Fruit fly (Drosophila melanogaster) whole organism, embryonic: ENCODE measurements around the gene CG9395.

ENCODE experiments used
- Asciz ChIP-seq: fragments of 200-800 bp; sonication (Bioruptor generic); optimal IDR thresholded peaks from 2 replicates; lab custom pipeline; 2017; ENCODE audit warnings: missing biosample characterization, mild to moderate bottlenecking, missing genetic modification characterization, missing genetic modification reagents
- Atf3 ChIP-seq: fragments of 200-800 bp; sonication (Bioruptor generic); optimal IDR thresholded peaks from 3 replicates; lab custom pipeline; 2016; ENCODE audit warnings: missing biosample characterization, missing genetic modification characterization
- CG10274 ChIP-seq: fragments of 200-800 bp; sonication (Bioruptor generic); optimal IDR thresholded peaks from 3 replicates; lab custom pipeline; 2017; ENCODE audit warnings: missing biosample characterization, mild to moderate bottlenecking, missing genetic modification characterization
- CG12155 ChIP-seq: fragments of 200-800 bp; sonication (Bioruptor generic); optimal IDR thresholded peaks from 3 replicates; lab custom pipeline; 2016; ENCODE audit warnings: missing biosample characterization, missing genetic modification characterization
- CG13424 ChIP-seq: fragments of 200-800 bp; sonication (Bioruptor generic); optimal IDR thresholded peaks from 2 replicates; lab custom pipeline; 2019; ENCODE audit warnings: missing biosample characterization, mild to moderate bottlenecking, missing genetic modification characterization, moderate library complexity
- CG16779 ChIP-seq: fragments of 200-800 bp; sonication (Bioruptor generic); IDR thresholded peaks from 2 replicates; pipeline ENCODE4 v1.3.6; 2022; ENCODE audit warnings: missing biosample characterization, missing genetic modification characterization
- CG16863 ChIP-seq: fragments of 200-800 bp; sonication (Bioruptor generic); optimal IDR thresholded peaks from 3 replicates; lab custom pipeline; 2016; ENCODE audit warnings: missing biosample characterization, missing genetic modification characterization
- CG31388 ChIP-seq: fragments of 200-800 bp; sonication (Bioruptor generic); optimal IDR thresholded peaks from 2 replicates; lab custom pipeline; 2016; ENCODE audit warnings: missing biosample characterization, missing genetic modification characterization
- CG3281 ChIP-seq: fragments of 200-800 bp; sonication (Bioruptor generic); optimal IDR thresholded peaks from 3 replicates; lab custom pipeline; 2017; ENCODE audit warnings: missing biosample characterization, mild to moderate bottlenecking, missing genetic modification characterization
- CG34376 ChIP-seq: fragments of 200-800 bp; sonication (Bioruptor generic); optimal IDR thresholded peaks from 2 replicates; lab custom pipeline; 2018; ENCODE audit warnings: missing biosample characterization, mild to moderate bottlenecking, missing genetic modification characterization
- CG3995 ChIP-seq: fragments of 200-800 bp; sonication (Bioruptor generic); optimal IDR thresholded peaks from 3 replicates; lab custom pipeline; 2016; ENCODE audit warnings: missing biosample characterization, missing genetic modification characterization
- CG4328 ChIP-seq: fragments of 200-800 bp; sonication (Bioruptor generic); optimal IDR thresholded peaks from 3 replicates; lab custom pipeline; 2017; ENCODE audit warnings: missing biosample characterization, missing genetic modification reagents, missing genetic modification characterization
- CG4617 ChIP-seq: fragments of 200-800 bp; sonication (Bioruptor generic); optimal IDR thresholded peaks from 3 replicates; lab custom pipeline; 2016; ENCODE audit warnings: missing biosample characterization, missing genetic modification characterization, borderline replicate concordance
- CG5953 ChIP-seq: fragments of 200-800 bp; sonication (Bioruptor generic); IDR thresholded peaks from 2 replicates; pipeline ENCODE4 v1.3.6; 2022; ENCODE audit warnings: missing biosample characterization, missing genetic modification characterization
- CG6765 ChIP-seq: fragments of 200-800 bp; sonication (Bioruptor generic); optimal IDR thresholded peaks from 3 replicates; lab custom pipeline; 2017; ENCODE audit warnings: missing biosample characterization, mild to moderate bottlenecking, missing genetic modification characterization
- CG7928 ChIP-seq: fragments of 200-800 bp; sonication (Bioruptor generic); optimal IDR thresholded peaks from 2 replicates; lab custom pipeline; 2017; ENCODE audit warnings: missing biosample characterization, mild to moderate bottlenecking, missing genetic modification characterization
- CG7963 ChIP-seq: fragments of 200-800 bp; sonication (Bioruptor generic); IDR thresholded peaks from 3 replicates; pipeline ENCODE4 v1.3.6; 2022; ENCODE audit warnings: missing biosample characterization, missing genetic modification characterization; ENCODE audit not compliant: partially characterized antibody
- CG8281 ChIP-seq: fragments of 200-800 bp; sonication (Bioruptor generic); optimal IDR thresholded peaks from 2 replicates; lab custom pipeline; 2018; ENCODE audit warnings: missing biosample characterization, mild to moderate bottlenecking, missing genetic modification characterization, moderate library complexity
- CG8924 ChIP-seq: fragments of 200-800 bp; optimal IDR thresholded peaks from 3 replicates; lab custom pipeline; 2019; ENCODE audit warnings: missing biosample characterization, mild to moderate bottlenecking, missing genetic modification characterization, moderate library complexity
- CG9876 ChIP-seq: fragments of 200-800 bp; sonication (Bioruptor generic); optimal IDR thresholded peaks from 2 replicates; lab custom pipeline; 2016; ENCODE audit warnings: missing biosample characterization, missing genetic modification characterization
- CkIIα-i1 ChIP-seq: fragments of 200-800 bp; sonication (Bioruptor generic); IDR thresholded peaks from 2 replicates; pipeline ENCODE4 v1.3.6; 2022; ENCODE audit warnings: missing biosample characterization, missing genetic modification characterization
- Deaf1 ChIP-seq: fragments of 200-800 bp; optimal IDR thresholded peaks from 3 replicates; lab custom pipeline; 2019; ENCODE audit warnings: missing biosample characterization, mild to moderate bottlenecking, missing genetic modification characterization, moderate library complexity
- Doc3 ChIP-seq: fragments of 200-800 bp; sonication (Bioruptor generic); IDR thresholded peaks from 3 replicates; pipeline ENCODE4 v1.3.6; 2022; ENCODE audit warnings: missing biosample characterization, missing genetic modification characterization; ENCODE audit not compliant: partially characterized antibody
- E2f1 ChIP-seq: fragments of 200-800 bp; sonication (Bioruptor generic); IDR thresholded peaks from 2 replicates; pipeline ENCODE4 v1.3.6; 2022; ENCODE audit warnings: missing biosample characterization, missing genetic modification characterization
- Elba2 ChIP-seq: fragments of 200-800 bp; sonication (Bioruptor generic); optimal IDR thresholded peaks from 3 replicates; lab custom pipeline; 2016; ENCODE audit warnings: missing biosample characterization, missing genetic modification characterization
- GATAe ChIP-seq: fragments of 200-800 bp; sonication (Bioruptor generic); conservative IDR thresholded peaks from 2 replicates; pipeline ENCODE4 v1.3.6; 2022; ENCODE audit warnings: missing biosample characterization, missing genetic modification characterization
- HLHmδ ChIP-seq: fragments of 200-800 bp; sonication (Bioruptor generic); optimal IDR thresholded peaks from 2 replicates; lab custom pipeline; 2018; ENCODE audit warnings: missing biosample characterization, mild to moderate bottlenecking, missing genetic modification characterization, moderate library complexity
- Mes4 ChIP-seq: fragments of 200-800 bp; sonication (Bioruptor generic); optimal IDR thresholded peaks from 2 replicates; lab custom pipeline; 2016; ENCODE audit warnings: missing biosample characterization, missing genetic modification characterization
- NK7.1 ChIP-seq: fragments of 200-800 bp; sonication (Bioruptor generic); optimal IDR thresholded peaks from 3 replicates; lab custom pipeline; 2016; ENCODE audit warnings: missing biosample characterization, missing genetic modification characterization
- Nf-YA ChIP-seq: fragments of 200-800 bp; sonication (Bioruptor generic); IDR thresholded peaks from 2 replicates; pipeline ENCODE4 v1.3.6; 2022; ENCODE audit warnings: missing biosample characterization, missing genetic modification characterization
- Scr ChIP-seq: fragments of 200-800 bp; sonication (Bioruptor generic); IDR thresholded peaks from 2 replicates; pipeline ENCODE4 v1.3.6; 2022; ENCODE audit warnings: missing biosample characterization, missing genetic modification characterization; ENCODE audit not compliant: partially characterized antibody
- Six4 ChIP-seq: fragments of 200-800 bp; sonication (Bioruptor generic); optimal IDR thresholded peaks from 2 replicates; lab custom pipeline; 2016; ENCODE audit warnings: missing biosample characterization, missing genetic modification characterization
- aop ChIP-seq: fragments of 200-800 bp; sonication (Bioruptor generic); IDR thresholded peaks from 2 replicates; pipeline ENCODE4 v1.3.6; 2022; ENCODE audit warnings: missing biosample characterization, missing genetic modification characterization
- ara ChIP-seq: fragments of 200-800 bp; sonication (Bioruptor generic); IDR thresholded peaks from 2 replicates; pipeline ENCODE4 v1.3.6; 2022; ENCODE audit warnings: missing biosample characterization, missing genetic modification characterization
- chif ChIP-seq, 2 experiments: fragments of 200-800 bp; sonication (Bioruptor generic); optimal IDR thresholded peaks; 3 replicates each; lab custom pipeline; 2016; ENCODE audit warnings: missing biosample characterization in 2 of 2, missing genetic modification characterization in 2 of 2
- ci ChIP-seq: fragments of 200-800 bp; sonication (Bioruptor generic); IDR thresholded peaks from 3 replicates; pipeline ENCODE4 v1.3.6; 2022; ENCODE audit warnings: missing biosample characterization, missing genetic modification characterization
- croc ChIP-seq: fragments of 200-800 bp; sonication (Bioruptor generic); conservative IDR thresholded peaks from 3 replicates; pipeline ENCODE4 v1.3.6; 2022; ENCODE audit warnings: missing biosample characterization, missing genetic modification characterization
- eyg ChIP-seq: fragments of 200-800 bp; sonication (Bioruptor generic); optimal IDR thresholded peaks from 3 replicates; lab custom pipeline; 2016; ENCODE audit warnings: missing biosample characterization, missing genetic modification characterization
- gsb-n ChIP-seq: fragments of 200-800 bp; sonication (Bioruptor generic); optimal IDR thresholded peaks from 3 replicates; lab custom pipeline; 2018; ENCODE audit warnings: missing biosample characterization, mild to moderate bottlenecking, missing genetic modification characterization
- kah ChIP-seq: fragments of 200-800 bp; sonication (Bioruptor generic); optimal IDR thresholded peaks from 2 replicates; lab custom pipeline; 2018; ENCODE audit warnings: missing biosample characterization, mild to moderate bottlenecking, missing genetic modification characterization
- lola ChIP-seq, 3 experiments: fragments of >200 bp in 2 of 3; fragments of 200-800 bp in 1 of 3; sonication (Bioruptor generic) in 1 of 3; optimal IDR thresholded peaks; 2 replicates each; lab custom pipeline; 2017 to 2019; ENCODE audit warnings: missing biosample characterization in 3 of 3, missing genetic modification characterization in 3 of 3, mild to moderate bottlenecking in 1 of 3, moderate library complexity in 1 of 3
- lov ChIP-seq, 2 experiments: fragments of 200-800 bp in 1 of 2; fragments of >200 bp in 1 of 2; sonication (Bioruptor generic) in 1 of 2; IDR thresholded peaks in 1 of 2; optimal IDR thresholded peaks in 1 of 2; 2 replicates in 1 of 2; 3 replicates in 1 of 2; pipeline versions ENCODE4 v1.3.6 to Lab custom; 2017 to 2022; ENCODE audit warnings: missing biosample characterization in 1 of 2, missing genetic modification characterization in 1 of 2
- phol ChIP-seq: fragments of 200-800 bp; sonication (Bioruptor generic); optimal IDR thresholded peaks from 3 replicates; lab custom pipeline; 2018; ENCODE audit warnings: missing biosample characterization, mild to moderate bottlenecking, missing genetic modification characterization, moderate library complexity
- rib ChIP-seq: fragments of 200-800 bp; sonication (Bioruptor generic); IDR thresholded peaks from 2 replicates; pipeline ENCODE4 v1.3.6; 2022; ENCODE audit warnings: missing biosample characterization, missing genetic modification characterization
- ttk ChIP-seq: fragments of 200-800 bp; sonication (Bioruptor generic); IDR thresholded peaks from 2 replicates; pipeline ENCODE4 v2.1.2; 2022; ENCODE audit warnings: missing biosample characterization, missing genetic modification characterization
- tup ChIP-seq: fragments of 200-800 bp; sonication (Bioruptor generic); optimal IDR thresholded peaks from 2 replicates; lab custom pipeline; 2016; ENCODE audit warnings: missing biosample characterization, mild to moderate bottlenecking, missing genetic modification characterization, moderate library complexity
- vnd ChIP-seq: fragments of 200-800 bp; sonication (Bioruptor generic); IDR thresholded peaks from 3 replicates; pipeline ENCODE4 v1.3.6; 2022; ENCODE audit warnings: missing biosample characterization, missing genetic modification characterization; ENCODE audit not compliant: partially characterized antibody
- zen2 ChIP-seq: fragments of 200-800 bp; sonication (Bioruptor generic); IDR thresholded peaks from 3 replicates; pipeline ENCODE4 v1.3.6; 2022; ENCODE audit warnings: missing biosample characterization, missing genetic modification characterization; ENCODE audit not compliant: partially characterized antibody
- zf30C ChIP-seq: fragments of 200-800 bp; sonication (Bioruptor generic); optimal IDR thresholded peaks from 3 replicates; lab custom pipeline; 2018; ENCODE audit warnings: missing biosample characterization, mild to moderate bottlenecking, missing genetic modification characterization

The CG9395 gene

dm6 chr2L:13387255-13387654, 32.4 kb upstream of the CG9395 start, which contains the start of the genes Ing5 and CG7099 (continued):
- TF ChIP-seq lola (GFP tag; optimal IDR thresholded peaks at IDR 0.05; lab: Kevin White, UChicago) = peak in 1 of 3 experiments; percentile 94
- TF ChIP-seq ara (GFP tag; lab: Robert Waterston, UW) = peak; percentile 96
- TF ChIP-seq ttk (GFP tag; lab: Robert Waterston, UW) = peak; percentile 95
- peak; percentile 96 for TF ChIP-seq CG12155
- peak; percentile 85 for TF ChIP-seq kah (GFP tag; lab: Kevin White, UChicago)
- 0 out of 3 replicates have a peak, but pooled peaks have one; percentile 49 for TF ChIP-seq Doc3 (GFP tag; lab: Robert Waterston, UW)
- peak; percentile 90 for TF ChIP-seq Asciz
- peak; percentile 57; the same call in 1 of the 3 replicates for TF ChIP-seq vnd
- peak; percentile 94 for TF ChIP-seq CG4328 (GFP tag; lab: Kevin White, UChicago)
- TF ChIP-seq CG7963 = peak; percentile 45; the same call in 2 of the 3 replicates
- TF ChIP-seq CG8924 = peak; percentile 95
- peak; percentile 73; the same call in 1 of the 2 replicates for TF ChIP-seq CkIIα-i1 (GFP tag; lab: Robert Waterston, UW)
- TF ChIP-seq tup (GFP tag; lab: Kevin White, UChicago) = peak; percentile 93
- TF ChIP-seq ci = peak; percentile 97
- peak; percentile 95 for TF ChIP-seq CG3281
- TF ChIP-seq HLHmδ = no peak
- peak; percentile 87 for TF ChIP-seq CG16863 (GFP tag; lab: Kevin White, UChicago)
- peak; percentile 89 for TF ChIP-seq Nf-YA (GFP tag; lab: Robert Waterston, UW)
- TF ChIP-seq CG3995 (GFP tag; lab: Kevin White, UChicago) = peak; percentile 73
- TF ChIP-seq CG34376 (GFP tag; lab: Kevin White, UChicago) = peak; percentile 88
- TF ChIP-seq eyg (GFP tag; lab: Kevin White, UChicago) = peak; percentile 68
- TF ChIP-seq CG7928 (GFP tag; lab: Kevin White, UChicago) = peak; percentile 77
- TF ChIP-seq CG13424 (tag; lab: Kevin White, UChicago) = peak; percentile 97
- TF ChIP-seq aop (GFP tag; lab: Robert Waterston, UW) = peak; percentile 87
- peak; percentile 93 for TF ChIP-seq Six4 (GFP tag; lab: Kevin White, UChicago)
- peak; percentile 97 for TF ChIP-seq CG4617 (GFP tag; lab: Kevin White, UChicago)
- peak; percentile 95 for TF ChIP-seq CG16779 (GFP tag; lab: Robert Waterston, UW)
- TF ChIP-seq Scr (GFP tag; lab: Robert Waterston, UW) = peak; percentile 67
- peak; percentile 94 for TF ChIP-seq gsb-n (tag; lab: Kevin White, UChicago)
- peak; percentile 79 for TF ChIP-seq Elba2 (GFP tag; lab: Kevin White, UChicago)
- peak; percentile 94 for TF ChIP-seq croc (GFP tag; lab: Robert Waterston, UW)
- TF ChIP-seq phol (tag; lab: Kevin White, UChicago) = peak; percentile 97
- peak; percentile 75 for TF ChIP-seq Mes4 (GFP tag; lab: Kevin White, UChicago)
- TF ChIP-seq chif (GFP tag; optimal IDR thresholded peaks at IDR 0.05; lab: Kevin White, UChicago) = peak; percentile 86 to 93
- TF ChIP-seq rib (GFP tag; lab: Robert Waterston, UW) = peak; percentile 93
- no peak for TF ChIP-seq Deaf1 (tag; lab: Kevin White, UChicago)
- TF ChIP-seq CG10274 (GFP tag; lab: Kevin White, UChicago) = peak; percentile 74
- TF ChIP-seq CG9876 (GFP tag; lab: Kevin White, UChicago) = peak; percentile 75
- peak; percentile 92 for TF ChIP-seq CG31388
- TF ChIP-seq zf30C (GFP tag; lab: Kevin White, UChicago) = no peak
- TF ChIP-seq NK7.1 (GFP tag; lab: Kevin White, UChicago) = peak; percentile 59
- TF ChIP-seq Atf3 (GFP tag; lab: Kevin White, UChicago) = peak; percentile 90
- TF ChIP-seq E2f1 = peak; percentile 96
- no peak; the same call in 2 of the 3 replicates for TF ChIP-seq zen2 (GFP tag; lab: Robert Waterston, UW)
- TF ChIP-seq CG5953 (GFP tag; lab: Robert Waterston, UW) = peak; percentile 92
- peak; percentile 85 for TF ChIP-seq CG8281 (tag; lab: Kevin White, UChicago)
- TF ChIP-seq CG6765 = peak; percentile 85
- peak; percentile 92 for TF ChIP-seq GATAe (GFP tag; lab: Robert Waterston, UW)
- no peak for TF ChIP-seq lov (optimal IDR thresholded peaks at IDR 0.05; lab: Kevin White, UChicago)
- TF ChIP-seq lov (GFP tag; IDR thresholded peaks at IDR 0.05; lab: Robert Waterston, UW) = peak; percentile 94
